Fruit fly (Drosophila melanogaster): ENCODE measurements around the gene OdsH.
A peak's percentile ranks its signal among the peaks of the same experiment; 100 is the strongest.

- TF ChIP-seq lola (GFP tag; optimal IDR thresholded peaks at IDR 0.05) (no peak), ey (GFP tag; optimal IDR thresholded peaks at IDR 0.05) (no peak), Dif (GFP tag; optimal IDR thresholded peaks at IDR 0.05; ENCODE audit: partially characterized antibody) (peak; percentile 33), dmrt93B (GFP tag; optimal IDR thresholded peaks at IDR 0.05) (no peak), CrebA (GFP tag; optimal IDR thresholded peaks at IDR 0.05; ENCODE audit: borderline replicate concordance) (no peak), pan (optimal IDR thresholded peaks at IDR 0.05) (no peak), brk (GFP tag; optimal IDR thresholded peaks at IDR 0.05) (no peak), Jra (GFP tag; optimal IDR thresholded peaks at IDR 0.05) (no peak), GATAd (GFP tag; optimal IDR thresholded peaks at IDR 0.05) (no peak), usp (GFP tag; optimal IDR thresholded peaks at IDR 0.05) (no peak), h (GFP tag; optimal IDR thresholded peaks at IDR 0.05) (peak; percentile 20), woc (GFP tag; optimal IDR thresholded peaks at IDR 0.05) (no peak)
These were observed 22.6 kb upstream of the OdsH start, which contains the start of gene unc-4 for dm6 chrX:17768130-17768697.

Measured in whole organism, wandering third instar larva.